Worm (Caenorhabditis elegans): Measurements from ENCODE around the gene C40H1.3.

Gene C40H1.3

DNA sequence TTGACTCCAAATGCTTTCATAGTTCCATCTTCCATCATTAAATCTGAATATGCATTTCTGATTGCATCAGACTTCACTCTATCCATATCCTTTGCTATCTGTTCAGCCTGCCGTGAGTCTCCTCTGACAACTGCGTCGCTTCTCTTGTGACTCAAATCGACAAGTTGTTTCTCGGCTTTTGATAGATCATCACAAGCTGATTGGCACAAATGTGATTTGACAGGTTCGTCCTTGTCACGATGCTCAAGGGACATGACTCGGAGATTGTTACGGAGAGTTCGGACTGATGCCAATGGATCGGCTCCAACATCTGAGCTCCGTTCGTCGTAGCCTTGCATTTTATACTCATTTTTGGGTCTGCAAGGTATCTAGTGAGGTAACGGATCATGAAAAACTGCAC lies 434 bp downstream of the C40H1.3 start:
- TF ChIP-seq cog-1 (tag; optimal IDR thresholded peaks at IDR 0.05) (no peak), ztf-29 (GFP tag; IDR thresholded peaks at IDR 0.05) (no peak), T22C8.4 (GFP tag; IDR thresholded peaks at IDR 0.05) (no peak), med-1 (GFP tag; optimal IDR thresholded peaks at IDR 0.05; ENCODE audit: insufficient read depth) (no peak), flt-1 (GFP tag; IDR thresholded peaks at IDR 0.05) (no peak), ztf-23 (GFP tag; IDR thresholded peaks at IDR 0.05) (no peak), klf-2 (GFP tag; conservative IDR thresholded peaks at IDR 0.05) (no peak), ref-1 (GFP tag; conservative IDR thresholded peaks at IDR 0.05) (no peak), tab-1 (GFP tag; IDR thresholded peaks at IDR 0.05) (no peak)

DNA sequence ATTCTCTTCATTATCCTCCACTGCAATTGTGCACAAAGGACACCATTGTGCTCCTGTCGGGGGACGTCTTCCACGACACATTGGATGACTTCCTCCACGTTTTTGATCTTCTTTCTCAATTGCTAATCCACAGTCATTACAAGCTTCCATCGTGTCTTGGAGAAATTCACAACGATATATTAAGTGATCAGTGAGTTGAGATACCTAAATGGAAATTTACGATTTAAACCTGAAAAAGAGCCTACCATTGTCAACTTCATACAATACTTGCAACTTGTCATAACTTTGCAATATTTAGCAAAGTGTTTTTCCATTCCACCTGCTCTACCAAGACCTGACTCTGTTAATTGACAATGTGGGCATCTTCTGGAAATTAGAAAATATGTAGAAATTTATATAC lies 1.3 kb downstream of the C40H1.3 start:
- TF ChIP-seq flt-1 (GFP tag; IDR thresholded peaks at IDR 0.05) = no peak
- no peak for TF ChIP-seq tab-1 (GFP tag; IDR thresholded peaks at IDR 0.05)
- no peak for TF ChIP-seq ref-1 (GFP tag; conservative IDR thresholded peaks at IDR 0.05)
- TF ChIP-seq klf-2 (GFP tag; conservative IDR thresholded peaks at IDR 0.05) = no peak
- TF ChIP-seq cog-1 (tag; optimal IDR thresholded peaks at IDR 0.05) = no peak

DNA sequence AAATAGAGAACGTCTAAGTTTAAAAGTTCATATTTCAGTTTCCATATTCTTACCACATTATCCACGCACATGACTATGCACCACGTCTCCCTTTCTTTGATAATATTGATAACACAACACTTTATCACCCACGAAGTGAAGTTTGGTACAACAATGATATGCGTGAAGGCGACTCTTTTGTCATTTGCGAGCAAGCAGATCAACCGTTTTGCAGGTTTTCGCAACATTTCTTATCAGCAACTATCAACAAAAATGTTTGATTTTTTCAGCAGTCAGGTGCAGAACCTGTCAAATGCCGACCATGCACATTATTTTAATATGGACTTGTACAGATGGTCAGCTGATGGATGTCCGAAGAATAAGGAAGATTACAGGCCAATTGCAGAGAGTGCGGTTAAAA lies 2.6 kb downstream of the C40H1.3 start:
- TF ChIP-seq med-1 (GFP tag; optimal IDR thresholded peaks at IDR 0.05; ENCODE audit: insufficient read depth) (no peak), klf-2 (GFP tag; conservative IDR thresholded peaks at IDR 0.05) (no peak), T22C8.4 (GFP tag; IDR thresholded peaks at IDR 0.05) (no peak), ztf-29 (GFP tag; IDR thresholded peaks at IDR 0.05) (no peak), cog-1 (tag; optimal IDR thresholded peaks at IDR 0.05) (no peak)

- TF ChIP-seq ztf-23 (GFP tag; IDR thresholded peaks at IDR 0.05) (no peak), T22C8.4 (GFP tag; IDR thresholded peaks at IDR 0.05) (no peak), tab-1 (GFP tag; IDR thresholded peaks at IDR 0.05) (no peak)
These were observed 4.4 kb downstream of the C40H1.3 start, which contains the start of gene C40H1.7 for ce11 chrIII:9324724-9325123. Gene C40H1.7 (plus strand): TSS chrIII:9325024.

DNA sequence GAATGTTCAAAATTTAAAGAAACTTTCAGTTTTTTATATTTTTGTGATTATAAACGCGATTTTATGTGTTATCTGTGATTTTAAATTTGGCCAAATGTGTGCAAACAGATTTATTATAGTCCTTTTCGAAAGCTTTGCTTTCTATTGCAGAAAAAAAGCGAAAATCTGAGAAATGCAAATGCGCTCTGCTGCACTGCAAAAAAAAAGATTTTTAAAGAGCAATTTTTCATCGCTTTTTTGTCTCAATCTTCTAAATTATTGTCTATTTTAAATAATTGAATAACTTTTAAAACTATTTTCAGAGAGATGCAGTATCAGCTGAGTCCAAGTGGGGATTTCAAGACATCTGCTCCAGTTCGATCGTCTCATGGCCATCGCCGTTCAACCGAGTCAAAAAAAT lies 7.2 kb downstream of the C40H1.3 start, which contains the start of gene cpb-1:
Gene cpb-1, plus strand, starts transcription at position 301 of the 400 bp plus-strand sequence.
- no peak for TF ChIP-seq flt-1 (GFP tag; IDR thresholded peaks at IDR 0.05)
- no peak for TF ChIP-seq ztf-29 (GFP tag; IDR thresholded peaks at IDR 0.05)
- TF ChIP-seq cog-1 (tag; optimal IDR thresholded peaks at IDR 0.05) = no peak
- TF ChIP-seq ztf-23 (GFP tag; IDR thresholded peaks at IDR 0.05) = no peak
- no peak for TF ChIP-seq T22C8.4 (GFP tag; IDR thresholded peaks at IDR 0.05)
- no peak for TF ChIP-seq tab-1 (GFP tag; IDR thresholded peaks at IDR 0.05)
- no peak for TF ChIP-seq ref-1 (GFP tag; conservative IDR thresholded peaks at IDR 0.05)
- no peak for TF ChIP-seq med-1 (GFP tag; optimal IDR thresholded peaks at IDR 0.05; ENCODE audit: insufficient read depth)
- TF ChIP-seq klf-2 (GFP tag; conservative IDR thresholded peaks at IDR 0.05) = no peak

ce11 chrIII:9319641-9320040 lies 9.5 kb downstream of the C40H1.3 start, which contains the start of gene C40H1.9:
Gene C40H1.9 (plus strand): TSS chrIII:9319941.
- TF ChIP-seq ztf-29 (GFP tag; IDR thresholded peaks at IDR 0.05) (no peak), ref-1 (GFP tag; conservative IDR thresholded peaks at IDR 0.05) (no peak), klf-2 (GFP tag; conservative IDR thresholded peaks at IDR 0.05) (no peak), med-1 (GFP tag; optimal IDR thresholded peaks at IDR 0.05; ENCODE audit: insufficient read depth) (no peak), flt-1 (GFP tag; IDR thresholded peaks at IDR 0.05) (no peak), tab-1 (GFP tag; IDR thresholded peaks at IDR 0.05) (no peak), T22C8.4 (GFP tag; IDR thresholded peaks at IDR 0.05) (no peak)

ce11 chrIII:9317601-9318000 lies 11.6 kb downstream of the C40H1.3 start:
- TF ChIP-seq T22C8.4 (GFP tag; IDR thresholded peaks at IDR 0.05) (no peak), flt-1 (GFP tag; IDR thresholded peaks at IDR 0.05) (no peak), cog-1 (tag; optimal IDR thresholded peaks at IDR 0.05) (no peak), tab-1 (GFP tag; IDR thresholded peaks at IDR 0.05) (no peak), med-1 (GFP tag; optimal IDR thresholded peaks at IDR 0.05; ENCODE audit: insufficient read depth) (no peak), ref-1 (GFP tag; conservative IDR thresholded peaks at IDR 0.05) (no peak), ztf-29 (GFP tag; IDR thresholded peaks at IDR 0.05) (no peak), klf-2 (GFP tag; conservative IDR thresholded peaks at IDR 0.05) (no peak), ztf-23 (GFP tag; IDR thresholded peaks at IDR 0.05) (no peak)

DNA sequence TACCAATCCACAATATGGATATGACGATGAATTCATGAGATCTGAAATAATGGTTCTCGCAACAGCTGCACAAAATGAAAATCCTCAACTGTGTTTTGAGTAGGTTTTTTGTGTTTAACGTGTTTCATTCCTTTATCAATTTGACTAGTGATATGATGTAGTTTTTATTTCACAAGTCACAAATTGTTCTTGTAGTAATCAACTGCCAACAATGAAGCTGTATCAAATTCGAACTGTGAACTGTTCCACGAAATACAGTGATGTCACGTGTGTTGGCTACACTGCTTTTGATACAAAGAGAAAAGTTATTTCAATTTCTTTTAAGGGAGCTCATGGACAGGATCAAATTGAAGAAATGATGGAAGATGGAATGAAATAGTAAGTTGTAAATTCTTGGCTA lies 14.0 kb downstream of the C40H1.3 start:
- TF ChIP-seq ztf-23 (GFP tag; IDR thresholded peaks at IDR 0.05) (no peak), flt-1 (GFP tag; IDR thresholded peaks at IDR 0.05) (no peak), ref-1 (GFP tag; conservative IDR thresholded peaks at IDR 0.05) (no peak), cog-1 (tag; optimal IDR thresholded peaks at IDR 0.05) (no peak), tab-1 (GFP tag; IDR thresholded peaks at IDR 0.05) (no peak), med-1 (GFP tag; optimal IDR thresholded peaks at IDR 0.05; ENCODE audit: insufficient read depth) (no peak), klf-2 (GFP tag; conservative IDR thresholded peaks at IDR 0.05) (no peak), T22C8.4 (GFP tag; IDR thresholded peaks at IDR 0.05) (no peak)

DNA sequence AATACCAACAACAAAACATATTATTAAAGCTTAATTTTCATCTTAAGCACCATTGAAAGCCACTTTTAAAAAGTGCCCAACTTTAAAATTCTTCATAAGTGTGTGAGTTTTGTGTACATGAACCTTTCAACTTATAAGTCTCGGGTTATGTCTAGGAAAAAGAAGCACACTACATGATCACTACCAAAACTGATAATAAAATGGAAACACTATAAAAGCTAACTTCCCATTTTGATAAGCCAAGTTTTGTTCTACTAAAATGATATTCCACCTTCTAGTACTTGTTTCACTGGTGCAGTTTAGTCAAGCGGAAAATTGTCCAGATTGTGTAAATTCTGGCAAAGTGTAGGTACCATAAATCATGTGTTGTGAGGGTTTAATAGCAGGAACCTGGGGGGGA lies 14.7 kb downstream of the C40H1.3 start, which contains the start of gene C40H1.8:
Gene C40H1.8, plus strand, starts transcription at position 242 of the 400 bp plus-strand sequence.
- TF ChIP-seq med-1 (GFP tag; optimal IDR thresholded peaks at IDR 0.05; ENCODE audit: insufficient read depth) (no peak), ref-1 (GFP tag; conservative IDR thresholded peaks at IDR 0.05) (no peak), klf-2 (GFP tag; conservative IDR thresholded peaks at IDR 0.05) (no peak), flt-1 (GFP tag; IDR thresholded peaks at IDR 0.05) (no peak), ztf-29 (GFP tag; IDR thresholded peaks at IDR 0.05) (no peak), tab-1 (GFP tag; IDR thresholded peaks at IDR 0.05) (no peak), ztf-23 (GFP tag; IDR thresholded peaks at IDR 0.05) (no peak), T22C8.4 (GFP tag; IDR thresholded peaks at IDR 0.05) (no peak), cog-1 (tag; optimal IDR thresholded peaks at IDR 0.05) (no peak)

DNA sequence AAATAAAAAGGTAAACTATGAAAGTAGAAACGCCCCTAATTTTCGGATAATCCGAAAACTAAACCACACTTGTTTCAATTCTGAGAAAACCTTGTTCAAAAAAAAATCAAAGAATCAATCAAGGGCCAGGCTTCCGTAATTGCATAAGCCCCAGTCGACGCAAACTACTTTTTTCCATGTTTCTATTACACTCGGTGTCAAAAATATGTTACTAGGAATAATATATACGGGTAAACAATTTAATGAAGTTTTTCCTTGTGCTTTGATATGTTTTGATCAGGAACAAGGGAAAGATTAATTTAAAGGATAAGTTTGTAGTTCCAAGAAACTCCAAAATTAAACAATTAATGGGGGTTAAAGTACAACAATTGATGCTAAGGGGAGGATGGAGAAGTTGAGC lies 19.3 kb downstream of the C40H1.3 start:
- TF ChIP-seq tab-1 (GFP tag; IDR thresholded peaks at IDR 0.05) = no peak
- no peak for TF ChIP-seq flt-1 (GFP tag; IDR thresholded peaks at IDR 0.05)
- no peak for TF ChIP-seq ztf-29 (GFP tag; IDR thresholded peaks at IDR 0.05)
- no peak for TF ChIP-seq cog-1 (tag; optimal IDR thresholded peaks at IDR 0.05)
- no peak for TF ChIP-seq med-1 (GFP tag; optimal IDR thresholded peaks at IDR 0.05; ENCODE audit: insufficient read depth)
- no peak for TF ChIP-seq klf-2 (GFP tag; conservative IDR thresholded peaks at IDR 0.05)
- no peak for TF ChIP-seq T22C8.4 (GFP tag; IDR thresholded peaks at IDR 0.05)
- no peak for TF ChIP-seq ref-1 (GFP tag; conservative IDR thresholded peaks at IDR 0.05)
- TF ChIP-seq ztf-23 (GFP tag; IDR thresholded peaks at IDR 0.05) = no peak

All from whole organism, midembryonic.